Fruit fly (Drosophila melanogaster) whole organism, pupa: ENCODE results near the gene alpha-Est2.

Experiments used
- CG13204 ChIP-seq: fragments of 200-800 bp; sonication (Bioruptor generic); optimal IDR thresholded peaks from 2 replicates; lab custom pipeline; 2018; ENCODE audit warnings: missing biosample characterization, mild to moderate bottlenecking, missing genetic modification characterization, moderate library complexity
- CG15710 ChIP-seq: fragments of 200-800 bp; sonication (Bioruptor generic); optimal IDR thresholded peaks from 2 replicates; lab custom pipeline; 2018; ENCODE audit warnings: missing biosample characterization, mild to moderate bottlenecking, missing genetic modification characterization, moderate library complexity
- CG34367 ChIP-seq: fragments of 200-800 bp; sonication (Bioruptor generic); optimal IDR thresholded peaks from 2 replicates; lab custom pipeline; 2018; ENCODE audit warnings: missing biosample characterization, mild to moderate bottlenecking, missing genetic modification characterization
- CG4496 ChIP-seq: fragments of 200-800 bp; sonication (Bioruptor generic); IDR thresholded peaks from 3 replicates; pipeline ENCODE4 v1.3.6; 2022; ENCODE audit warnings: missing biosample characterization, missing genetic modification characterization
- CG8159 ChIP-seq: fragments of 200-800 bp; sonication (Bioruptor generic); optimal IDR thresholded peaks from 3 replicates; lab custom pipeline; 2018; ENCODE audit warnings: missing biosample characterization, mild to moderate bottlenecking, missing genetic modification characterization, moderate library complexity
- CG8301 ChIP-seq: fragments of 200-800 bp; sonication (Bioruptor generic); optimal IDR thresholded peaks from 2 replicates; lab custom pipeline; 2018; ENCODE audit warnings: missing biosample characterization, mild to moderate bottlenecking, missing genetic modification characterization
- CG9948 ChIP-seq: fragments of 200-800 bp; sonication (Bioruptor generic); optimal IDR thresholded peaks from 2 replicates; lab custom pipeline; 2018; ENCODE audit warnings: missing biosample characterization, mild to moderate bottlenecking, missing genetic modification characterization, moderate library complexity
- EcR ChIP-seq: fragments of 200-800 bp; sonication (Bioruptor generic); optimal IDR thresholded peaks from 3 replicates; lab custom pipeline; 2019; ENCODE audit warnings: missing biosample characterization, missing genetic modification characterization, mild to moderate bottlenecking, moderate library complexity, missing genetic modification reagents
- Snoo ChIP-seq: fragments of 200-800 bp; sonication (Bioruptor generic); optimal IDR thresholded peaks from 3 replicates; lab custom pipeline; 2017; ENCODE audit warnings: missing biosample characterization, mild to moderate bottlenecking, missing genetic modification characterization, inconsistent platforms
- fd96Ca ChIP-seq: fragments of 200-800 bp; sonication (Bioruptor generic); IDR thresholded peaks from 3 replicates; pipeline ENCODE4 v1.3.6; 2022; ENCODE audit warnings: missing biosample characterization, missing genetic modification characterization
- rn ChIP-seq: fragments of 200-800 bp; sonication (Bioruptor generic); IDR thresholded peaks from 2 replicates; pipeline ENCODE4 v1.3.6; 2022; ENCODE audit warnings: missing biosample characterization, missing genetic modification characterization

DNA sequence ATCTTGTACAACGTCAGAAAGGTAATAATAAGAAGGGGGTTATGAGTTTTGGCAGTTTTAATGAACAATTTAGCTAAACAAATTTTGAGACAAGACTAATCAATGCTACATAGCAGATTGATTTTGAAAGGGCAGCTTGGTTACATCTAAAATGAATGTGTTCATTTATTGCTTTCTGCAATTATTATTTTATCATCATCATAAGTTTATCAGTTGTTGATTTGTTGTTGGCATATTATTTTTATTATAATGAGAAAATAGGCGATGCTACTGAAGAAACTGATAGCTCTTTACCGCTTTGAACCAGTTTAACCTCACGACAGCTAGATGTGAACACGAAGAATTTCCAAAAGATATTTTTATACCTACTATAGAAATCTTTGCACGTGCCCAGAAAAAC is 39.3 kb upstream of the alpha-Est2 start, which contains the start of gene Mics1:
- TF ChIP-seq fd96Ca (GFP tag; lab: Robert Waterston, UW) (no peak), CG8159 (tag; lab: Kevin White, UChicago) (no peak), CG9948 (tag; lab: Kevin White, UChicago) (no peak), CG8301 (no peak), rn (no peak), Snoo (no peak), CG4496 (GFP tag; lab: Robert Waterston, UW) (no peak), CG34367 (no peak), CG13204 (GFP tag; lab: Kevin White, UChicago) (no peak), CG15710 (tag; lab: Kevin White, UChicago) (no peak), EcR (no peak)
